Fruit fly (Drosophila melanogaster): Measurements from ENCODE around the gene GNBP2.

GNBP2 gene

DNA sequence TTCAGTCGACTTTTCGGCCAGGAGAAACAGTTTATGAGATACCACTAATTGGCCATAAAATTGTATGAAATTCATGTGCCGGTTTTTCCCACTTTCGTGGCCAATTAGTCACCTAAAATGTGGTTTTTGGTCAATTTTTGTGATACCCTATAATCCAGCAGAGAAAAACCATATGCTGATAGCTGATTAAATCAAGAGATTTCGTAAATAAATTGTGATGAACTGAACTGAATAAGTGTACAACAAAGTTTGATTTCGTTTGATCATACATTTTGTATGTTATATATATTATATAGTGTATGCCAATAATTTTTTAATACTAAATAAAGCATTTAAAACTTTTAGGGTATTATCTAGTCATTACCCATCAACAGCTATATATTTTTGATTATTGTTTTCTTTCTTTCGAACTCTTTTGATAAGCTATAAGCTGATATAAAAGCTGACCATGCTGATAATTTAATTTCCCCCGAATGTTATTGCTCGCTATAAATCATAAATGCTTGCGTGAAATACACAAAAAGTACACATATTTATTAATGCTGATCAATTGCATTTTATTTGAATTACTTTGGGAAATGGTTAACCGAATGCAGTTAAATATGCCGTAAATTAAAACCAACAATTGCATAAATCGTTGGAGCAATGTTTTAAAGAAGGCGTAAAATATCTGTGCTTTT, 40.3 kb downstream of the GNBP2 start:
- TF ChIP-seq Hr78 (GFP tag; optimal IDR thresholded peaks at IDR 0.05) (no peak), psq (GFP tag; optimal IDR thresholded peaks at IDR 0.05) (peak; percentile 9), usp (GFP tag; optimal IDR thresholded peaks at IDR 0.05) (no peak), Hr83 (GFP tag; optimal IDR thresholded peaks at IDR 0.05; ENCODE audit: poor library complexity, severe bottlenecking) (no peak), pan (optimal IDR thresholded peaks at IDR 0.05) (peak; percentile 28), h (GFP tag; optimal IDR thresholded peaks at IDR 0.05) (peak; percentile 0), jim (GFP tag; optimal IDR thresholded peaks at IDR 0.05) (no peak), Vsx2 (GFP tag; optimal IDR thresholded peaks at IDR 0.05; ENCODE audit: partially characterized antibody) (no peak), foxo (GFP tag; optimal IDR thresholded peaks at IDR 0.05) (peak in 1 of 2 experiments; percentile 2), dl (GFP tag; optimal IDR thresholded peaks at IDR 0.05; ENCODE audit: insufficient read depth in 1 of 2, partially characterized antibody in 2 of 2) (peak in 1 of 2 experiments; percentile 50), brk (GFP tag; optimal IDR thresholded peaks at IDR 0.05) (no peak), rgr (GFP tag; optimal IDR thresholded peaks at IDR 0.05) (peak; percentile 3), Abd-B (GFP tag; optimal IDR thresholded peaks at IDR 0.05) (no peak), Rel (GFP tag; optimal IDR thresholded peaks at IDR 0.05) (no peak), Rel (tag; optimal IDR thresholded peaks at IDR 0.05) (peak; percentile 91), Sp1 (GFP tag; optimal IDR thresholded peaks at IDR 0.05) (peak; percentile 13), OdsH (GFP tag; optimal IDR thresholded peaks at IDR 0.05) (peak; percentile 11), dsf (GFP tag; optimal IDR thresholded peaks at IDR 0.05; ENCODE audit: borderline replicate concordance) (no peak)

DNA sequence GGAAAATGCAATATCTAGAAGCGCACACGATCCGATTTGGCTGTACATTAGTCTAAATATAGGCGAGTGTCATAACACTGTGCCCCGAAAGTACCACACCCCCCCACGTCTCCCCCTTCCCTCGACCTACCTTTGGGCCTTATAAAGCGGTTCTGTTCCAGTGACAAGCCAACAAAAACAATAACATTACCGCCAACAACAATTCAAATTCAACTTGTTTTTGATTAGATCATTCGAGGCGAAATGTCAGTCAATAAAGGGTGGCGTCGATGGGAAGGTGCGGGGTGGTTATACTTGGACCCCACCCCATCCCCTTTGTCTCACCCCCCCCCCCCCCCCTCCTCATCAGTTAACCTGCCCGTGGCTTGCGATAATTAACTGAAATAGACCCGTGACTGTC, 42.1 kb downstream of the GNBP2 start:
- TF ChIP-seq Rel (GFP tag; optimal IDR thresholded peaks at IDR 0.05), result no peak
- peak; percentile 55 for TF ChIP-seq Rel (tag; optimal IDR thresholded peaks at IDR 0.05)
- TF ChIP-seq CG9705 (GFP tag; optimal IDR thresholded peaks at IDR 0.05), result no peak
- no peak for TF ChIP-seq Dfd (GFP tag; optimal IDR thresholded peaks at IDR 0.05)
- TF ChIP-seq fru (GFP tag; optimal IDR thresholded peaks at IDR 0.05), result no peak
- TF ChIP-seq Abd-B (GFP tag; optimal IDR thresholded peaks at IDR 0.05), result no peak
- TF ChIP-seq Vsx2 (GFP tag; optimal IDR thresholded peaks at IDR 0.05; ENCODE audit: partially characterized antibody), result peak; percentile 17
- no peak for TF ChIP-seq br (GFP tag; optimal IDR thresholded peaks at IDR 0.05)

DNA sequence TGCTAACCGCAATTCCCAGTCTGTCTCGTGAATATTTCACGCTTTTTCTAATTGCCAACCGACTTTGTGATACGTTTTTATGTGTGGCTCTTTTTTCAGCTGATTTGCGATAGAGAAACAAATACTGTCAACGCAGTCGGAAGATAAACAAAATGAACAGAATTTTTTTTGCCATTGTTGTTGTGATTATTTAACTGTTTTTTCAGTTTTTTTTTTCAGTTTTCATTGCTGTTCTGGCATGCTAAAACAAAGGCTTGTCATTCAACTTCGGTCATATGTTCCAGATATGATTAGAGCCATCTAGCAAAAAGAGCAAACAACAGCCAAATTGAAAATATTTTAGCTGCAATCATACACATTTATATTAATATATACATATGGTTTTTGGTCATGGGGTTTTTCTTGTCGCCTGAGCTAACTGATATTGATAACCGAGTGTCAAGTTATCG, 43.0 kb downstream of the GNBP2 start:
- TF ChIP-seq OdsH (GFP tag; optimal IDR thresholded peaks at IDR 0.05), result no peak
- no peak for TF ChIP-seq Rel (GFP tag; optimal IDR thresholded peaks at IDR 0.05)
- peak; percentile 92 for TF ChIP-seq Rel (tag; optimal IDR thresholded peaks at IDR 0.05)
- peak; percentile 53 for TF ChIP-seq CrebA (GFP tag; optimal IDR thresholded peaks at IDR 0.05; ENCODE audit: borderline replicate concordance)

DNA sequence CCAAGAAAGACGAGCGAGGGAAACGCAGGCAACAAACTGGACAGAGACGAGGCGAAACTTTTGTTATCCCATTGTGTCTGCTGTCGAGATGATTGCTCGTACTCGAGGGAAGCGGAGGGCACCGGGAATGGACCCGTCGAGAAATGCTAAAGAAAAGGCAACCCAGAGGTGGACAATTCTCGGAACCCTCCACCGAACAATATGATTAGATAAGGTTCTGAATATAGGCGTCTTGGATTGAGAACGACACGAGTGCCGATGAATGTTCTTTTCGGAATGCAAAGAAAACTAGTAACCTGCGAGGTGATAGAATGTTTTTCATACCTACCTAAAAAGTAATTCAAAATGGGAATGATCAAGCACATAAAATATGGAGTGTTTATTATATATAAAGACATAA, 45.3 kb downstream of the GNBP2 start:
- no peak for TF ChIP-seq Hr78 (GFP tag; optimal IDR thresholded peaks at IDR 0.05)
- no peak for TF ChIP-seq GATAd (GFP tag; optimal IDR thresholded peaks at IDR 0.05)
- no peak for TF ChIP-seq OdsH (GFP tag; optimal IDR thresholded peaks at IDR 0.05)
- no peak for TF ChIP-seq foxo (GFP tag; optimal IDR thresholded peaks at IDR 0.05)
- no peak for TF ChIP-seq dsf (GFP tag; optimal IDR thresholded peaks at IDR 0.05; ENCODE audit: borderline replicate concordance)
- no peak for TF ChIP-seq Sp1 (GFP tag; optimal IDR thresholded peaks at IDR 0.05)
- no peak for TF ChIP-seq sv (GFP tag; optimal IDR thresholded peaks at IDR 0.05)
- no peak for TF ChIP-seq rgr (GFP tag; optimal IDR thresholded peaks at IDR 0.05)
- no peak for TF ChIP-seq br (GFP tag; optimal IDR thresholded peaks at IDR 0.05)
- no peak for TF ChIP-seq psq (GFP tag; optimal IDR thresholded peaks at IDR 0.05)
- TF ChIP-seq dmrt93B (GFP tag; optimal IDR thresholded peaks at IDR 0.05), result no peak
- TF ChIP-seq CG9705 (GFP tag; optimal IDR thresholded peaks at IDR 0.05), result no peak
- no peak for TF ChIP-seq tai (GFP tag; optimal IDR thresholded peaks at IDR 0.05)
- TF ChIP-seq Mio (GFP tag; optimal IDR thresholded peaks at IDR 0.05), result no peak
- TF ChIP-seq Dif (GFP tag; optimal IDR thresholded peaks at IDR 0.05; ENCODE audit: partially characterized antibody), result no peak
- no peak for TF ChIP-seq jim (GFP tag; optimal IDR thresholded peaks at IDR 0.05)
- TF ChIP-seq sage (GFP tag; optimal IDR thresholded peaks at IDR 0.05), result no peak
- no peak for TF ChIP-seq fru (GFP tag; optimal IDR thresholded peaks at IDR 0.05)
- no peak for TF ChIP-seq Jra (GFP tag; optimal IDR thresholded peaks at IDR 0.05)
